Fruit fly (Drosophila melanogaster) whole organism, adult: ENCODE measurements around the gene Arl8.

Source experiments
- CG11617 ChIP-seq: fragments of 200-800 bp; sonication (Bioruptor generic); optimal IDR thresholded peaks from 2 replicates; lab custom pipeline; 2017; ENCODE audit warnings: mild to moderate bottlenecking, missing biosample characterization, missing genetic modification reagents, missing genetic modification characterization
- CG33017 ChIP-seq: fragments of 200-800 bp; sonication (Bioruptor generic); optimal IDR thresholded peaks from 2 replicates; lab custom pipeline; 2018; ENCODE audit warnings: missing biosample characterization, mild to moderate bottlenecking, missing genetic modification characterization, moderate library complexity
- CG7045 ChIP-seq: fragments of 200-800 bp; sonication (Bioruptor generic); optimal IDR thresholded peaks from 2 replicates; lab custom pipeline; 2017; ENCODE audit warnings: missing biosample characterization, mild to moderate bottlenecking, missing genetic modification characterization
- Crg-1 ChIP-seq: fragments of 200-800 bp; sonication (Bioruptor generic); optimal IDR thresholded peaks from 2 replicates; lab custom pipeline; 2016; ENCODE audit warnings: missing biosample characterization, missing genetic modification characterization
- Hr96 ChIP-seq: fragments of 200-800 bp; sonication (Bioruptor generic); optimal IDR thresholded peaks from 2 replicates; lab custom pipeline; 2016; ENCODE audit warnings: missing biosample characterization, missing genetic modification characterization
- Mnt ChIP-seq: fragments of 200-800 bp; sonication (Bioruptor generic); optimal IDR thresholded peaks from 2 replicates; lab custom pipeline; 2016; ENCODE audit warnings: missing biosample characterization, mild to moderate bottlenecking, missing genetic modification characterization
- cnc ChIP-seq, 2 experiments: fragments of >200 bp; optimal IDR thresholded peaks; 2 replicates each; lab custom pipeline; 2017
- kay ChIP-seq: fragments of 200-800 bp; sonication (Bioruptor generic); peaks from one replicate; lab custom pipeline; 2016; ENCODE audit warnings: missing biosample characterization, missing genetic modification characterization, borderline replicate concordance
- ovo ChIP-seq: fragments of 200-800 bp; sonication (Bioruptor generic); optimal IDR thresholded peaks from 2 replicates; lab custom pipeline; 2016; ENCODE audit warnings: missing biosample characterization, missing genetic modification characterization
- pad ChIP-seq: fragments of 200-800 bp; sonication (Bioruptor generic); optimal IDR thresholded peaks from 3 replicates; lab custom pipeline; 2017; ENCODE audit warnings: missing biosample characterization, missing genetic modification characterization, mild to moderate bottlenecking, moderate library complexity, missing genetic modification reagents

DNA sequence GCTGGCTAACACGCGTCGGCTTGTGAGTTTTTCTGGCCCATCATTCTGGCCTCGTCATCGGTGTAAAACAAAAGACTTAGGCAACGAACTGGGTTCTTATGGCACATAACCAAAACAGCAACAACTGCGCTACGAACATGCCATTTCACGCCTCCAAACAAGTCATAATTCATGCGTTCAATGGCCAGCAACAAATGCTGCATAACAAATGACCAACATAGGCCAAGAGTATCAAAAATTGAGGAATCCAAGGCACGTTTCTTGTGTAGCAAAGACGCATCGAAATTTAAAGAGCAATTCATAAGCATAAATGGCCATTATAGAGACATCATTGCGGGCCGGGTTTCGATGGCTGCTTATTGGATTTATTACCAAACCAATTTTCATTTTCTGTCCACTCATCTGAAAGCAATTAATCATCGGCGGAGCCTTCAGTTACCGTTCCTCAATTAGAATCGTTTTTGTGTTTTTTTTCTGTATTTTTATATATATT lies 20.5 kb downstream of the Arl8 start:
- no peak for TF ChIP-seq Mnt
- TF ChIP-seq cnc (optimal IDR thresholded peaks at IDR 0.05; lab: Kevin White, UChicago), result no peak
- TF ChIP-seq pad, result no peak
- TF ChIP-seq CG11617 (GFP tag; lab: Kevin White, UChicago), result no peak
- TF ChIP-seq Hr96 (GFP tag; lab: Kevin White, UChicago), result no peak
- no peak for TF ChIP-seq ovo (GFP tag; lab: Kevin White, UChicago)
- TF ChIP-seq Crg-1 (GFP tag; lab: Kevin White, UChicago), result no peak
- no peak for TF ChIP-seq kay (GFP tag; lab: Kevin White, UChicago)
- TF ChIP-seq CG7045, result no peak
- TF ChIP-seq CG33017, result no peak
